Fruit fly (Drosophila melanogaster) whole organism, embryonic: ENCODE results near the gene sinu.

ENCODE experiments used
- Atf-2 ChIP-seq: fragments of 200-800 bp; sonication (Bioruptor generic); optimal IDR thresholded peaks from 2 replicates; lab custom pipeline; 2016; ENCODE audit warnings: missing biosample characterization, missing genetic modification characterization
- Awh ChIP-seq: fragments of 200-800 bp; sonication (Bioruptor generic); IDR thresholded peaks from 2 replicates; pipeline ENCODE4, ENCODE4 v1.3.6; 2022; ENCODE audit warnings: missing biosample characterization, missing genetic modification characterization
- B-H1 ChIP-seq: fragments of 200-800 bp; sonication (Bioruptor generic); IDR thresholded peaks from 3 replicates; pipeline ENCODE4 v1.3.6; 2022; ENCODE audit warnings: missing biosample characterization, missing genetic modification characterization
- BtbVII ChIP-seq: fragments of 200-800 bp; sonication (Bioruptor generic); optimal IDR thresholded peaks from 3 replicates; lab custom pipeline; 2017; ENCODE audit warnings: missing biosample characterization, mild to moderate bottlenecking, missing genetic modification characterization
- Bteb2 ChIP-seq: fragments of 200-800 bp; sonication (Bioruptor generic); optimal IDR thresholded peaks from 2 replicates; lab custom pipeline; 2016; ENCODE audit warnings: missing biosample characterization, missing genetic modification characterization
- CG10979 ChIP-seq: fragments of 200-800 bp; sonication (Bioruptor generic); optimal IDR thresholded peaks from 2 replicates; lab custom pipeline; 2018; ENCODE audit warnings: missing biosample characterization, mild to moderate bottlenecking, missing genetic modification characterization, moderate library complexity
- CG11696 ChIP-seq: fragments of 200-800 bp; sonication (Bioruptor generic); IDR thresholded peaks from 2 replicates; pipeline ENCODE4 v1.3.6; 2022; ENCODE audit warnings: missing biosample characterization, missing genetic modification characterization
- CG12155 ChIP-seq: fragments of 200-800 bp; sonication (Bioruptor generic); optimal IDR thresholded peaks from 3 replicates; lab custom pipeline; 2016; ENCODE audit warnings: missing biosample characterization, missing genetic modification characterization
- CG1233 ChIP-seq: fragments of 200-800 bp; sonication (Bioruptor generic); optimal IDR thresholded peaks from 4 replicates; lab custom pipeline; 2018; ENCODE audit warnings: missing biosample characterization, mild to moderate bottlenecking, missing genetic modification characterization
- CG1602 ChIP-seq: fragments of 200-800 bp; sonication (Bioruptor generic); optimal IDR thresholded peaks from 3 replicates; lab custom pipeline; 2016; ENCODE audit warnings: missing biosample characterization, missing genetic modification characterization
- CG18011 ChIP-seq: fragments of 200-800 bp; sonication (Bioruptor generic); optimal IDR thresholded peaks from 2 replicates; lab custom pipeline; 2017; ENCODE audit warnings: missing biosample characterization, missing genetic modification characterization, mild to moderate bottlenecking, moderate library complexity, missing genotype
- CG18764 ChIP-seq: fragments of 200-800 bp; sonication (Bioruptor generic); optimal IDR thresholded peaks from 3 replicates; lab custom pipeline; 2016; ENCODE audit warnings: missing biosample characterization, missing genetic modification characterization
- CG2129 ChIP-seq: fragments of 200-800 bp; sonication (Bioruptor generic); IDR thresholded peaks from 2 replicates; pipeline ENCODE4 v1.3.6; 2022; ENCODE audit warnings: missing biosample characterization, missing genetic modification characterization; ENCODE audit not compliant: partially characterized antibody
- CG30020 ChIP-seq: fragments of 200-800 bp; optimal IDR thresholded peaks from 2 replicates; lab custom pipeline; 2019; ENCODE audit warnings: missing biosample characterization, mild to moderate bottlenecking, missing genetic modification characterization, moderate library complexity
- CG30403 ChIP-seq: fragments of 200-800 bp; sonication (Bioruptor generic); optimal IDR thresholded peaks from 3 replicates; lab custom pipeline; 2016; ENCODE audit warnings: missing biosample characterization, missing genetic modification characterization
- CG32767 ChIP-seq: fragments of 200-800 bp; sonication (Bioruptor generic); IDR thresholded peaks from 2 replicates; pipeline ENCODE4 v1.3.6; 2022; ENCODE audit warnings: missing biosample characterization, missing genetic modification characterization
- CG3838 ChIP-seq: fragments of 200-800 bp; sonication (Bioruptor generic); optimal IDR thresholded peaks from 3 replicates; lab custom pipeline; 2016; ENCODE audit warnings: missing biosample characterization, missing genetic modification characterization
- CG4854 ChIP-seq: fragments of 200-800 bp; sonication (Bioruptor generic); optimal IDR thresholded peaks from 2 replicates; lab custom pipeline; 2016; ENCODE audit warnings: missing biosample characterization, missing genetic modification characterization, inconsistent platforms
- CG5180 ChIP-seq: fragments of 200-800 bp; sonication (Bioruptor generic); optimal IDR thresholded peaks from 3 replicates; lab custom pipeline; 2017; ENCODE audit warnings: missing biosample characterization, missing genetic modification characterization, mild to moderate bottlenecking, moderate library complexity, missing genetic modification reagents
- CG8924 ChIP-seq: fragments of 200-800 bp; optimal IDR thresholded peaks from 3 replicates; lab custom pipeline; 2019; ENCODE audit warnings: missing biosample characterization, mild to moderate bottlenecking, missing genetic modification characterization, moderate library complexity
- Chrac-16 ChIP-seq: fragments of 200-800 bp; sonication (Bioruptor generic); optimal IDR thresholded peaks from 3 replicates; lab custom pipeline; 2016; ENCODE audit warnings: missing biosample characterization, missing genetic modification characterization
- Deaf1 ChIP-seq: fragments of 200-800 bp; optimal IDR thresholded peaks from 3 replicates; lab custom pipeline; 2019; ENCODE audit warnings: missing biosample characterization, mild to moderate bottlenecking, missing genetic modification characterization, moderate library complexity
- Mad ChIP-seq: fragments of 200-800 bp; sonication (Bioruptor generic); optimal IDR thresholded peaks from 2 replicates; lab custom pipeline; 2016; ENCODE audit warnings: missing biosample characterization, missing genetic modification characterization
- Med ChIP-seq: fragments of 200-800 bp; sonication (Bioruptor generic); peaks from one replicate; lab custom pipeline; 2016; ENCODE audit warnings: missing biosample characterization, missing genetic modification characterization, mild to moderate bottlenecking, inconsistent platforms, moderate library complexity
- Usf ChIP-seq: fragments of 200-800 bp; sonication (Bioruptor generic); optimal IDR thresholded peaks from 2 replicates; lab custom pipeline; 2017; ENCODE audit warnings: missing genotype, missing biosample characterization, missing genetic modification characterization
- abd-A ChIP-seq: fragments of 200-800 bp; sonication (Bioruptor generic); optimal IDR thresholded peaks from 3 replicates; lab custom pipeline; 2019; ENCODE audit warnings: missing biosample characterization, mild to moderate bottlenecking, missing genetic modification characterization, moderate library complexity
- amos ChIP-seq: fragments of 200-800 bp; sonication (Bioruptor generic); IDR thresholded peaks from 2 replicates; pipeline ENCODE4 v1.3.6; 2022; ENCODE audit warnings: missing biosample characterization, missing genetic modification characterization; ENCODE audit not compliant: partially characterized antibody
- bbx ChIP-seq: fragments of 200-800 bp; sonication (Bioruptor generic); IDR thresholded peaks from 2 replicates; pipeline ENCODE4 v1.3.6; 2022; ENCODE audit warnings: missing biosample characterization, missing genetic modification characterization; ENCODE audit not compliant: partially characterized antibody
- dan ChIP-seq: fragments of 200-800 bp; sonication (Bioruptor generic); IDR thresholded peaks from 2 replicates; pipeline ENCODE4 v1.3.6; 2022; ENCODE audit warnings: missing biosample characterization, missing genetic modification characterization
- eyg ChIP-seq: fragments of 200-800 bp; sonication (Bioruptor generic); optimal IDR thresholded peaks from 3 replicates; lab custom pipeline; 2016; ENCODE audit warnings: missing biosample characterization, missing genetic modification characterization
- fd96Cb ChIP-seq: fragments of 200-800 bp; sonication (Bioruptor generic); optimal IDR thresholded peaks from 2 replicates; lab custom pipeline; 2018; ENCODE audit warnings: missing biosample characterization, mild to moderate bottlenecking, missing genetic modification characterization, moderate library complexity
- hb ChIP-seq: fragments of 200-800 bp; sonication (Bioruptor generic); IDR thresholded peaks from 3 replicates; pipeline ENCODE4 v1.3.6; 2022; ENCODE audit warnings: missing biosample characterization, missing genetic modification characterization; ENCODE audit not compliant: partially characterized antibody
- kni ChIP-seq: fragments of 200-800 bp; sonication (Bioruptor generic); optimal IDR thresholded peaks from 3 replicates; lab custom pipeline; 2017; ENCODE audit warnings: mild to moderate bottlenecking, missing biosample characterization, missing genetic modification reagents, missing genetic modification characterization
- lov ChIP-seq, 2 experiments: fragments of 200-800 bp in 1 of 2; fragments of >200 bp in 1 of 2; sonication (Bioruptor generic) in 1 of 2; IDR thresholded peaks in 1 of 2; optimal IDR thresholded peaks in 1 of 2; 2 replicates in 1 of 2; 3 replicates in 1 of 2; pipeline versions ENCODE4 v1.3.6 to Lab custom; 2017 to 2022; ENCODE audit warnings: missing biosample characterization in 1 of 2, missing genetic modification characterization in 1 of 2
- prd ChIP-seq, 3 experiments: fragments of >200 bp in 2 of 3; fragments of 200-800 bp in 1 of 3; sonication (Bioruptor generic) in 1 of 3; optimal IDR thresholded peaks in 2 of 3; IDR thresholded peaks in 1 of 3; 2 replicates in 2 of 3; 3 replicates in 1 of 3; pipeline versions ENCODE4 v1.3.6 to Lab custom; 2017 to 2022; ENCODE audit warnings: missing biosample characterization in 1 of 3, missing genetic modification characterization in 1 of 3
- psq ChIP-seq: fragments of 200-800 bp; sonication (Bioruptor generic); optimal IDR thresholded peaks from 2 replicates; lab custom pipeline; 2017; ENCODE audit warnings: missing biosample characterization, missing genetic modification characterization
- run ChIP-seq: fragments of 200-800 bp; sonication (Bioruptor generic); optimal IDR thresholded peaks from 3 replicates; lab custom pipeline; 2018; ENCODE audit warnings: missing biosample characterization, mild to moderate bottlenecking, missing genetic modification characterization
- sc ChIP-seq, 3 experiments: fragments of >200 bp in 2 of 3; fragments of 200-800 bp in 1 of 3; sonication (Bioruptor generic) in 1 of 3; optimal IDR thresholded peaks; 2 replicates in 2 of 3; 3 replicates in 1 of 3; lab custom pipeline; 2017; ENCODE audit warnings: mild to moderate bottlenecking in 1 of 3, missing biosample characterization in 1 of 3, missing genetic modification characterization in 1 of 3, missing genetic modification reagents in 1 of 3
- scrt ChIP-seq: fragments of 200-800 bp; sonication (Bioruptor generic); optimal IDR thresholded peaks from 2 replicates; lab custom pipeline; 2018; ENCODE audit warnings: missing biosample characterization, mild to moderate bottlenecking, missing genetic modification characterization, moderate library complexity
- sim ChIP-seq: fragments of 200-800 bp; sonication (Bioruptor generic); IDR thresholded peaks from 2 replicates; pipeline ENCODE4 v1.3.6; 2022; ENCODE audit warnings: missing biosample characterization, missing genetic modification characterization
- sima ChIP-seq: fragments of 200-800 bp; sonication (Bioruptor generic); optimal IDR thresholded peaks from 2 replicates; lab custom pipeline; 2016; ENCODE audit warnings: missing biosample characterization, missing genetic modification characterization
- sqz ChIP-seq: fragments of 200-800 bp; sonication (Bioruptor generic); optimal IDR thresholded peaks from 3 replicates; lab custom pipeline; 2018; ENCODE audit warnings: missing biosample characterization, mild to moderate bottlenecking, missing genetic modification characterization
- sr ChIP-seq: fragments of 200-800 bp; sonication (Bioruptor generic); IDR thresholded peaks from 3 replicates; pipeline ENCODE4 v1.3.6; 2022; ENCODE audit warnings: missing biosample characterization, missing genetic modification characterization
- ssp ChIP-seq: fragments of 200-800 bp; sonication (Bioruptor generic); IDR thresholded peaks from 2 replicates; pipeline ENCODE4 v1.3.6; 2022; ENCODE audit warnings: missing biosample characterization, missing genetic modification characterization
- tll ChIP-seq, 2 experiments: fragments of 200-800 bp in 1 of 2; fragments of >200 bp in 1 of 2; sonication (Bioruptor generic) in 1 of 2; optimal IDR thresholded peaks; 2 replicates each; lab custom pipeline; 2017 to 2019; ENCODE audit warnings: missing biosample characterization in 2 of 2, missing genetic modification characterization in 2 of 2, mild to moderate bottlenecking in 1 of 2, moderate library complexity in 1 of 2
- unpg ChIP-seq: fragments of 200-800 bp; sonication (Bioruptor generic); optimal IDR thresholded peaks from 3 replicates; lab custom pipeline; 2018; ENCODE audit warnings: missing biosample characterization, mild to moderate bottlenecking, missing genetic modification characterization, moderate library complexity
- z ChIP-seq: fragments of 200-800 bp; sonication (Bioruptor generic); IDR thresholded peaks from 3 replicates; pipeline ENCODE4 v1.3.6; 2022; ENCODE audit warnings: missing biosample characterization, missing genetic modification characterization
- zfh2 ChIP-seq: fragments of 200-800 bp; sonication (Bioruptor generic); optimal IDR thresholded peaks from 2 replicates; lab custom pipeline; 2016; ENCODE audit warnings: missing biosample characterization, missing genetic modification characterization

Gene sinu

dm6 chr3L:5608786-5609370, 47.5 kb upstream of the sinu start (continued):
- TF ChIP-seq lov (optimal IDR thresholded peaks at IDR 0.05; lab: Kevin White, UChicago) (no peak), lov (GFP tag; IDR thresholded peaks at IDR 0.05; lab: Robert Waterston, UW) (0 out of 3 replicates have a peak, but pooled peaks have one; percentile 29), CG10979 (tag; lab: Kevin White, UChicago) (no peak), CG3838 (GFP tag; lab: Kevin White, UChicago) (no peak), zfh2 (no peak), kni (GFP tag; lab: Kevin White, UChicago) (peak; percentile 44), sc (optimal IDR thresholded peaks at IDR 0.05; lab: Kevin White, UChicago) (no peak), sc (GFP tag; optimal IDR thresholded peaks at IDR 0.05; lab: Kevin White, UChicago) (no peak), CG30020 (tag; lab: Kevin White, UChicago) (no peak), unpg (no peak)

- TF ChIP-seq Atf-2 (GFP tag; lab: Kevin White, UChicago) (no peak), fd96Cb (tag; lab: Kevin White, UChicago) (no peak), sqz (GFP tag; lab: Kevin White, UChicago) (no peak), B-H1 (GFP tag; lab: Robert Waterston, UW) (no peak), CG5180 (GFP tag; lab: Kevin White, UChicago) (no peak), CG18764 (no peak), scrt (GFP tag; lab: Kevin White, UChicago) (no peak), prd (optimal IDR thresholded peaks at IDR 0.05; lab: Kevin White, UChicago) (no peak), prd (GFP tag; IDR thresholded peaks at IDR 0.05; lab: Robert Waterston, UW) (no peak), Mad (no peak), dan (GFP tag; lab: Robert Waterston, UW) (no peak), CG2129 (GFP tag; lab: Robert Waterston, UW) (no peak), Usf (GFP tag; lab: Kevin White, UChicago) (no peak), Deaf1 (tag; lab: Kevin White, UChicago) (no peak), Med (peak; percentile 45), sr (GFP tag; lab: Robert Waterston, UW) (no peak), CG1233 (GFP tag; lab: Kevin White, UChicago) (no peak), CG8924 (tag; lab: Kevin White, UChicago) (no peak), sim (no peak), amos (GFP tag; lab: Robert Waterston, UW) (peak; percentile 50), Bteb2 (GFP tag; lab: Kevin White, UChicago) (no peak), z (GFP tag; lab: Robert Waterston, UW) (no peak), CG18011 (no peak), CG1602 (GFP tag; lab: Kevin White, UChicago) (no peak), eyg (GFP tag; lab: Kevin White, UChicago) (no peak), tll (GFP tag; optimal IDR thresholded peaks at IDR 0.05; lab: Kevin White, UChicago) (no peak), run (tag; lab: Kevin White, UChicago) (no peak), CG12155 (GFP tag; lab: Kevin White, UChicago) (no peak), abd-A (tag; lab: Kevin White, UChicago) (peak; percentile 84), CG11696 (GFP tag; lab: Robert Waterston, UW) (no peak), ssp (GFP tag; lab: Robert Waterston, UW) (no peak), BtbVII (GFP tag; lab: Kevin White, UChicago) (no peak), Chrac-16 (GFP tag; lab: Kevin White, UChicago) (no peak), CG30403 (GFP tag; lab: Kevin White, UChicago) (no peak), sima (no peak), CG32767 (GFP tag; lab: Robert Waterston, UW) (no peak), psq (GFP tag; lab: Kevin White, UChicago) (no peak), CG4854 (GFP tag; lab: Kevin White, UChicago) (no peak), Awh (GFP tag; lab: Robert Waterston, UW) (no peak), bbx (GFP tag; lab: Robert Waterston, UW) (0 out of 2 replicates have a peak, but pooled peaks have one; percentile 20), hb (GFP tag; lab: Robert Waterston, UW) (no peak)
Measured at dm6 chr3L:5608128-5608527, 46.7 kb upstream of the sinu start, which contains the start of gene Eaf6. Gene Eaf6 (minus strand): TSS chr3L:5608300.
